Fruit fly (Drosophila melanogaster) whole organism, embryonic: ENCODE results near the gene CG31908.

Experiments used
- Adf1 ChIP-seq: fragments of 200-800 bp; sonication (Bioruptor generic); IDR thresholded peaks from 2 replicates; pipeline ENCODE4 v1.3.6; 2022; ENCODE audit warnings: missing biosample characterization, missing genetic modification characterization
- Bteb2 ChIP-seq: fragments of 200-800 bp; sonication (Bioruptor generic); optimal IDR thresholded peaks from 2 replicates; lab custom pipeline; 2016; ENCODE audit warnings: missing biosample characterization, missing genetic modification characterization
- CG10543 ChIP-seq: fragments of 200-800 bp; sonication (Bioruptor generic); optimal IDR thresholded peaks from 3 replicates; lab custom pipeline; 2017; ENCODE audit warnings: missing biosample characterization, mild to moderate bottlenecking, missing genetic modification characterization, moderate library complexity
- CG13424 ChIP-seq: fragments of 200-800 bp; sonication (Bioruptor generic); optimal IDR thresholded peaks from 2 replicates; lab custom pipeline; 2019; ENCODE audit warnings: missing biosample characterization, mild to moderate bottlenecking, missing genetic modification characterization, moderate library complexity
- CG13894 ChIP-seq: fragments of 200-800 bp; sonication (Bioruptor generic); optimal IDR thresholded peaks from 3 replicates; lab custom pipeline; 2018; ENCODE audit warnings: missing biosample characterization, mild to moderate bottlenecking, missing genetic modification characterization, moderate library complexity
- CG15011 ChIP-seq: fragments of 200-800 bp; sonication (Bioruptor generic); optimal IDR thresholded peaks from 3 replicates; lab custom pipeline; 2018; ENCODE audit warnings: missing biosample characterization, mild to moderate bottlenecking, missing genetic modification characterization
- CG15073 ChIP-seq: fragments of 200-800 bp; sonication (Bioruptor generic); optimal IDR thresholded peaks from 2 replicates; lab custom pipeline; 2016; ENCODE audit warnings: missing biosample characterization, missing genetic modification characterization
- CG15269 ChIP-seq: fragments of 200-800 bp; sonication (Bioruptor generic); optimal IDR thresholded peaks from 2 replicates; lab custom pipeline; 2018; ENCODE audit warnings: missing biosample characterization, mild to moderate bottlenecking, missing genetic modification characterization, moderate library complexity
- CG1647 ChIP-seq: fragments of 200-800 bp; sonication (Bioruptor generic); optimal IDR thresholded peaks from 3 replicates; lab custom pipeline; 2016; ENCODE audit warnings: missing biosample characterization, missing genetic modification characterization
- CG16779 ChIP-seq: fragments of 200-800 bp; sonication (Bioruptor generic); IDR thresholded peaks from 2 replicates; pipeline ENCODE4 v1.3.6; 2022; ENCODE audit warnings: missing biosample characterization, missing genetic modification characterization
- CG17802 ChIP-seq: fragments of 200-800 bp; sonication (Bioruptor generic); optimal IDR thresholded peaks from 2 replicates; lab custom pipeline; 2018; ENCODE audit warnings: missing biosample characterization, mild to moderate bottlenecking, missing genetic modification characterization, moderate library complexity
- CG30431 ChIP-seq: fragments of 200-800 bp; sonication (Bioruptor generic); optimal IDR thresholded peaks from 2 replicates; lab custom pipeline; 2017; ENCODE audit warnings: missing biosample characterization, missing genetic modification characterization
- CG33557 ChIP-seq: fragments of 200-800 bp; sonication (Bioruptor generic); optimal IDR thresholded peaks from 2 replicates; lab custom pipeline; 2019; ENCODE audit warnings: missing biosample characterization, mild to moderate bottlenecking, missing genetic modification characterization, moderate library complexity
- CG9437 ChIP-seq: fragments of 200-800 bp; sonication (Bioruptor generic); optimal IDR thresholded peaks from 2 replicates; lab custom pipeline; 2018; ENCODE audit warnings: missing biosample characterization, mild to moderate bottlenecking, missing genetic modification characterization
- D19A ChIP-seq: fragments of 200-800 bp; optimal IDR thresholded peaks from 3 replicates; lab custom pipeline; 2019; ENCODE audit warnings: missing biosample characterization, mild to moderate bottlenecking, missing genetic modification characterization, moderate library complexity
- Dip3 ChIP-seq: fragments of 200-800 bp; sonication (Bioruptor generic); optimal IDR thresholded peaks from 3 replicates; lab custom pipeline; 2016; ENCODE audit warnings: missing biosample characterization, missing genetic modification characterization
- E2f2 ChIP-seq: fragments of 200-800 bp; sonication (Bioruptor generic); IDR thresholded peaks from 2 replicates; pipeline ENCODE4 v1.3.6; 2022; ENCODE audit warnings: missing biosample characterization, missing genetic modification characterization
- HLH54F ChIP-seq: fragments of 200-800 bp; sonication (Bioruptor generic); optimal IDR thresholded peaks from 3 replicates; lab custom pipeline; 2016; ENCODE audit warnings: missing biosample characterization, missing genetic modification characterization
- Hey ChIP-seq: fragments of 200-800 bp; sonication (Bioruptor generic); optimal IDR thresholded peaks from 3 replicates; lab custom pipeline; 2018; ENCODE audit warnings: missing biosample characterization, mild to moderate bottlenecking, missing genetic modification characterization
- HmgZ ChIP-seq: fragments of 200-800 bp; sonication (Bioruptor generic); optimal IDR thresholded peaks from 2 replicates; lab custom pipeline; 2018; ENCODE audit warnings: missing biosample characterization, mild to moderate bottlenecking, missing genetic modification characterization
- Lpt ChIP-seq: fragments of >200 bp; optimal IDR thresholded peaks from 2 replicates; lab custom pipeline; 2018; ENCODE audit warnings: missing biosample characterization, missing genetic modification characterization
- Neu2 ChIP-seq: fragments of 200-800 bp; sonication (Bioruptor generic); optimal IDR thresholded peaks from 3 replicates; lab custom pipeline; 2016; ENCODE audit warnings: missing biosample characterization, missing genetic modification characterization, borderline replicate concordance
- Ssrp ChIP-seq: fragments of 200-800 bp; sonication (Bioruptor generic); optimal IDR thresholded peaks from 2 replicates; lab custom pipeline; 2018; ENCODE audit warnings: missing biosample characterization, mild to moderate bottlenecking, missing genetic modification characterization, moderate library complexity
- aop ChIP-seq: fragments of 200-800 bp; sonication (Bioruptor generic); IDR thresholded peaks from 2 replicates; pipeline ENCODE4 v1.3.6; 2022; ENCODE audit warnings: missing biosample characterization, missing genetic modification characterization
- bigmax ChIP-seq: fragments of 200-800 bp; sonication (Bioruptor generic); optimal IDR thresholded peaks from 2 replicates; lab custom pipeline; 2018; ENCODE audit warnings: missing biosample characterization, mild to moderate bottlenecking, missing genetic modification characterization
- cas ChIP-seq: fragments of 200-800 bp; sonication (Bioruptor generic); IDR thresholded peaks from 2 replicates; pipeline ENCODE4 v1.3.6; 2022; ENCODE audit warnings: missing biosample characterization, missing genetic modification characterization
- croc ChIP-seq: fragments of 200-800 bp; sonication (Bioruptor generic); conservative IDR thresholded peaks from 3 replicates; pipeline ENCODE4 v1.3.6; 2022; ENCODE audit warnings: missing biosample characterization, missing genetic modification characterization
- cwo ChIP-seq: fragments of 200-800 bp; sonication (Bioruptor generic); optimal IDR thresholded peaks from 3 replicates; lab custom pipeline; 2017; ENCODE audit warnings: missing biosample characterization, missing genetic modification characterization, mild to moderate bottlenecking, moderate library complexity, missing genetic modification reagents
- dysf ChIP-seq: fragments of 200-800 bp; sonication (Bioruptor generic); IDR thresholded peaks from 3 replicates; pipeline ENCODE4 v1.3.6; 2022; ENCODE audit warnings: missing biosample characterization, missing genetic modification characterization
- ems ChIP-seq: fragments of 200-800 bp; sonication (Bioruptor generic); optimal IDR thresholded peaks from 3 replicates; lab custom pipeline; 2016; ENCODE audit warnings: missing biosample characterization, missing genetic modification characterization
- eve ChIP-seq, 2 experiments: fragments of >200 bp; optimal IDR thresholded peaks; 2 replicates each; lab custom pipeline; 2017; ENCODE audit warnings: missing biosample characterization in 2 of 2, missing genetic modification characterization in 2 of 2
- gcm ChIP-seq: fragments of 200-800 bp; sonication (Bioruptor generic); optimal IDR thresholded peaks from 2 replicates; lab custom pipeline; 2019; ENCODE audit warnings: missing biosample characterization, mild to moderate bottlenecking, missing genetic modification characterization, moderate library complexity
- grau ChIP-seq: fragments of 200-800 bp; optimal IDR thresholded peaks from 3 replicates; lab custom pipeline; 2019; ENCODE audit warnings: missing biosample characterization, mild to moderate bottlenecking, missing genetic modification characterization, moderate library complexity
- gro ChIP-seq: fragments of 200-800 bp; sonication (Bioruptor generic); optimal IDR thresholded peaks from 2 replicates; lab custom pipeline; 2016; ENCODE audit warnings: missing biosample characterization, missing genetic modification characterization
- hbn ChIP-seq: fragments of 200-800 bp; sonication (Bioruptor generic); IDR thresholded peaks from 2 replicates; pipeline ENCODE4 v1.3.6; 2022; ENCODE audit warnings: missing biosample characterization, missing genetic modification characterization; ENCODE audit not compliant: partially characterized antibody
- inv ChIP-seq: fragments of 200-800 bp; sonication (Bioruptor generic); IDR thresholded peaks from 2 replicates; pipeline ENCODE4 v1.3.6; 2022; ENCODE audit warnings: missing biosample characterization, missing genetic modification characterization; ENCODE audit not compliant: partially characterized antibody
- jumu ChIP-seq: fragments of 200-800 bp; sonication (Bioruptor generic); optimal IDR thresholded peaks from 3 replicates; lab custom pipeline; 2016; ENCODE audit warnings: missing biosample characterization, missing genetic modification characterization
- nmo ChIP-seq: fragments of 200-800 bp; sonication (Bioruptor generic); optimal IDR thresholded peaks from 2 replicates; lab custom pipeline; 2018; ENCODE audit warnings: missing biosample characterization, mild to moderate bottlenecking, missing genetic modification characterization, moderate library complexity
- odd ChIP-seq: fragments of 200-800 bp; sonication (Bioruptor generic); optimal IDR thresholded peaks from 2 replicates; lab custom pipeline; 2017; ENCODE audit warnings: missing biosample characterization, mild to moderate bottlenecking, missing genetic modification characterization
- onecut ChIP-seq: fragments of 200-800 bp; sonication (Bioruptor generic); IDR thresholded peaks from 2 replicates; pipeline ENCODE4 v1.3.6; 2022; ENCODE audit warnings: missing biosample characterization, missing genetic modification characterization
- org-1 ChIP-seq: fragments of 200-800 bp; sonication (Bioruptor generic); optimal IDR thresholded peaks from 2 replicates; lab custom pipeline; 2017; ENCODE audit warnings: missing biosample characterization, missing genetic modification characterization
- pan ChIP-seq, 4 experiments: fragments of >200 bp in 3 of 4; fragments of 200-800 bp in 1 of 4; sonication (Bioruptor generic) in 1 of 4; optimal IDR thresholded peaks in 3 of 4; IDR thresholded peaks in 1 of 4; 2 replicates each; pipeline versions ENCODE4 v1.3.6 to Lab custom; 2017 to 2022; ENCODE audit warnings: missing biosample characterization in 2 of 4, missing genetic modification characterization in 2 of 4, mixed read lengths in 1 of 4
- peb ChIP-seq: fragments of 200-800 bp; sonication (Bioruptor generic); IDR thresholded peaks from 2 replicates; pipeline ENCODE4 v1.3.6; 2022; ENCODE audit warnings: missing biosample characterization, missing genetic modification characterization
- pita ChIP-seq: fragments of 200-800 bp; sonication (Bioruptor generic); optimal IDR thresholded peaks from 2 replicates; lab custom pipeline; 2017; ENCODE audit warnings: missing biosample characterization, mild to moderate bottlenecking, missing genetic modification characterization
- sc ChIP-seq, 3 experiments: fragments of >200 bp in 2 of 3; fragments of 200-800 bp in 1 of 3; sonication (Bioruptor generic) in 1 of 3; optimal IDR thresholded peaks; 2 replicates in 2 of 3; 3 replicates in 1 of 3; lab custom pipeline; 2017; ENCODE audit warnings: mild to moderate bottlenecking in 1 of 3, missing biosample characterization in 1 of 3, missing genetic modification characterization in 1 of 3, missing genetic modification reagents in 1 of 3
- schlank ChIP-seq: fragments of 200-800 bp; sonication (Bioruptor generic); optimal IDR thresholded peaks from 2 replicates; lab custom pipeline; 2018; ENCODE audit warnings: missing biosample characterization, mild to moderate bottlenecking, missing genetic modification characterization
- sisA ChIP-seq: fragments of 200-800 bp; sonication (Bioruptor generic); IDR thresholded peaks from 2 replicates; pipeline ENCODE4 v1.3.6; 2022; ENCODE audit warnings: missing biosample characterization, missing genetic modification characterization
- sob ChIP-seq: fragments of 200-800 bp; sonication (Bioruptor generic); IDR thresholded peaks from 2 replicates; pipeline ENCODE4 v1.3.6; 2022; ENCODE audit warnings: missing biosample characterization, missing genetic modification characterization
- trem ChIP-seq: fragments of 200-800 bp; optimal IDR thresholded peaks from 3 replicates; lab custom pipeline; 2019; ENCODE audit warnings: missing biosample characterization, mild to moderate bottlenecking, missing genetic modification characterization, moderate library complexity
- ttk ChIP-seq: fragments of 200-800 bp; sonication (Bioruptor generic); IDR thresholded peaks from 2 replicates; pipeline ENCODE4 v2.1.2; 2022; ENCODE audit warnings: missing biosample characterization, missing genetic modification characterization

Gene CG31908

DNA sequence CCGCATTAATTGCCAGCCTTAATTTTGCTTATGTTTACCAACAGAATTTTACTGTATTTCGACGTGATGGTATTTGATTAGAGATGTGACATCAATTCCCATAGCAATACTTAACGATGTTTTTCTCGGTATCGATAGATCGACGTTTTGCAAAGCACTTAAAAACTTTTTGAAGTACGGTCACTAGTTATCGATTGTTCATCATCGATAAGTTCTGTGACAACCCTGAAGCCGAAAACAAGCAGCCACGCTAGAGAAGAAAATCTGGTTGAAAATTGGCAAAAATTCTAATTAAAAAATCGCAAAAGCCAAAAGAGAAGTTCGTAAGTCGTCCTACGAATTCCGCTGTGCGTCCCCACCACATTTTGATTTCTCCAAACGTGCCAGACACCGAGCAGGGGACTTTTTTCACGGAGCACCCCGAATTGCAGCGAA is 5.3 kb upstream of the CG31908 start, which contains the start of the genes Rab30 and Caper (continued):
- TF ChIP-seq cas (GFP tag; lab: Robert Waterston, UW) = 0 out of 2 replicates have a peak, but pooled peaks have one; percentile 33
- peak; percentile 54 for TF ChIP-seq Adf1 (GFP tag; lab: Robert Waterston, UW)
- TF ChIP-seq CG10543 (GFP tag; lab: Kevin White, UChicago) = peak; percentile 39
- peak; percentile 23 for TF ChIP-seq CG1647 (GFP tag; lab: Kevin White, UChicago)
- peak; percentile 45 for TF ChIP-seq CG33557 (GFP tag; lab: Kevin White, UChicago)
- TF ChIP-seq Hey (tag; lab: Kevin White, UChicago) = no peak
- TF ChIP-seq gcm (GFP tag; lab: Kevin White, UChicago) = peak; percentile 45
- peak; percentile 70 for TF ChIP-seq CG13894 (tag; lab: Kevin White, UChicago)
- TF ChIP-seq odd (GFP tag; lab: Kevin White, UChicago) = no peak
- peak; percentile 21 for TF ChIP-seq Bteb2
- TF ChIP-seq onecut (GFP tag; lab: Robert Waterston, UW) = peak; percentile 42
- no peak for TF ChIP-seq Ssrp (tag; lab: Kevin White, UChicago)
- TF ChIP-seq croc (GFP tag; lab: Robert Waterston, UW) = no peak
- TF ChIP-seq eve (GFP tag; optimal IDR thresholded peaks at IDR 0.05; lab: Kevin White, UChicago) = no peak
- TF ChIP-seq grau (tag; lab: Kevin White, UChicago) = peak; percentile 77
- TF ChIP-seq CG15011 (GFP tag; lab: Kevin White, UChicago) = no peak
- peak; percentile 88 for TF ChIP-seq nmo (GFP tag; lab: Kevin White, UChicago)
- peak; percentile 75 for TF ChIP-seq HLH54F
- no peak for TF ChIP-seq peb (GFP tag; lab: Robert Waterston, UW)
- TF ChIP-seq E2f2 = peak; percentile 55
- peak; percentile 32 for TF ChIP-seq D19A (tag; lab: Kevin White, UChicago)
- no peak for TF ChIP-seq cwo
- TF ChIP-seq hbn (GFP tag; lab: Robert Waterston, UW) = peak; percentile 97
- TF ChIP-seq trem = peak; percentile 76
- TF ChIP-seq Neu2 (GFP tag; lab: Kevin White, UChicago) = peak; percentile 8
- peak; percentile 67 for TF ChIP-seq jumu (GFP tag; lab: Kevin White, UChicago)
- TF ChIP-seq pan (optimal IDR thresholded peaks at IDR 0.05; lab: Kevin White, UChicago) = no peak
- peak in 1 of 2 experiments; percentile 56 for TF ChIP-seq pan (GFP tag; optimal IDR thresholded peaks at IDR 0.05 in 1 of 2, IDR thresholded peaks at IDR 0.05 in 1 of 2)
- TF ChIP-seq HmgZ (tag; lab: Kevin White, UChicago) = peak; percentile 90
- peak; percentile 86 for TF ChIP-seq sob (GFP tag; lab: Robert Waterston, UW)
- TF ChIP-seq sc (optimal IDR thresholded peaks at IDR 0.05; lab: Kevin White, UChicago) = no peak
- TF ChIP-seq sc (GFP tag; optimal IDR thresholded peaks at IDR 0.05; lab: Kevin White, UChicago) = no peak
- peak; percentile 72 for TF ChIP-seq CG9437
- peak; percentile 54 for TF ChIP-seq ems (GFP tag; lab: Kevin White, UChicago)
- no peak for TF ChIP-seq pita (GFP tag; lab: Kevin White, UChicago)
- TF ChIP-seq CG16779 (GFP tag; lab: Robert Waterston, UW) = no peak
- no peak for TF ChIP-seq sisA
- TF ChIP-seq schlank (tag; lab: Kevin White, UChicago) = peak; percentile 51
- no peak for TF ChIP-seq CG15269
- peak; percentile 80 for TF ChIP-seq gro (GFP tag; lab: Kevin White, UChicago)
- no peak for TF ChIP-seq CG30431 (GFP tag; lab: Kevin White, UChicago)
- TF ChIP-seq CG13424 (tag; lab: Kevin White, UChicago) = peak; percentile 53
- TF ChIP-seq aop = no peak
- TF ChIP-seq Lpt (GFP tag; lab: Kevin White, UChicago) = no peak
- no peak for TF ChIP-seq org-1 (GFP tag; lab: Kevin White, UChicago)
- peak; percentile 8 for TF ChIP-seq CG17802 (tag; lab: Kevin White, UChicago)
- TF ChIP-seq Dip3 (GFP tag; lab: Kevin White, UChicago) = peak; percentile 51
- no peak for TF ChIP-seq dysf (GFP tag; lab: Robert Waterston, UW)
- no peak for TF ChIP-seq bigmax (GFP tag; lab: Kevin White, UChicago)
- peak; percentile 98 for TF ChIP-seq inv (GFP tag; lab: Robert Waterston, UW)
- TF ChIP-seq ttk (GFP tag; lab: Robert Waterston, UW) = no peak
- TF ChIP-seq CG15073 (GFP tag; lab: Kevin White, UChicago) = no peak
